Worm (Caenorhabditis elegans) whole organism, L2 larva: ENCODE results near the gene gst-38.

Experiments used
- C34F6.9 ChIP-seq: fragments of 150-350 bp; optimal IDR thresholded peaks from 2 replicates; lab custom pipeline; 2014; ENCODE audit warnings: missing biosample characterization, missing genetic modification characterization
- ZK546.5 ChIP-seq: sonication (generic microtip); optimal IDR thresholded peaks from 2 replicates; lab custom pipeline; 2017; ENCODE audit warnings: missing biosample characterization, missing genetic modification characterization
- alr-1 ChIP-seq: fragments of 150-350 bp; optimal IDR thresholded peaks from 2 replicates; lab custom pipeline; 2014; ENCODE audit warnings: missing biosample characterization, missing genetic modification characterization
- aly-2 ChIP-seq: fragments of 150-350 bp; optimal IDR thresholded peaks from 2 replicates; lab custom pipeline; 2014; ENCODE audit warnings: missing biosample characterization, missing genetic modification characterization
- ama-1 ChIP-seq: fragments of 150-350 bp; optimal IDR thresholded peaks from 2 replicates; lab custom pipeline; 2018; ENCODE audit warnings: inconsistent platforms
- blmp-1 ChIP-seq: sonication (generic microtip); optimal IDR thresholded peaks from 2 replicates; lab custom pipeline; 2017; ENCODE audit warnings: missing genetic modification characterization, mild to moderate bottlenecking, missing compliant biosample characterization, antibody characterized with exemption, moderate library complexity; ENCODE audit not compliant: insufficient read depth
- ceh-16 ChIP-seq: fragments of 150-350 bp; optimal IDR thresholded peaks from 2 replicates; lab custom pipeline; 2014; ENCODE audit warnings: missing biosample characterization, missing genetic modification characterization
- ceh-82 ChIP-seq: fragments of 150-350 bp; optimal IDR thresholded peaks from 2 replicates; lab custom pipeline; 2014; ENCODE audit warnings: missing biosample characterization, missing genetic modification characterization
- crh-2 ChIP-seq: sonication (generic microtip); optimal IDR thresholded peaks from 2 replicates; lab custom pipeline; 2017; ENCODE audit warnings: missing biosample characterization, missing genetic modification characterization
- dmd-4 ChIP-seq: sonication (generic microtip); optimal IDR thresholded peaks from 2 replicates; lab custom pipeline; 2017; ENCODE audit warnings: missing biosample characterization, missing genetic modification characterization
- egl-27 ChIP-seq: sonication (generic microtip); optimal IDR thresholded peaks from 3 replicates; lab custom pipeline; 2017; ENCODE audit warnings: missing biosample characterization, missing genetic modification reagents, missing genetic modification characterization
- elt-1 ChIP-seq: fragments of 150-350 bp; optimal IDR thresholded peaks from 2 replicates; lab custom pipeline; 2014; ENCODE audit warnings: missing biosample characterization, missing genetic modification characterization
- elt-3 ChIP-seq: sonication (generic microtip); optimal IDR thresholded peaks from 2 replicates; lab custom pipeline; 2017; ENCODE audit warnings: missing biosample characterization, missing genetic modification characterization
- fos-1 ChIP-seq: fragments of 150-350 bp; optimal IDR thresholded peaks from 2 replicates; lab custom pipeline; 2014; ENCODE audit warnings: missing biosample characterization, missing genetic modification characterization
- lin-13 ChIP-seq: fragments of 150-350 bp; optimal IDR thresholded peaks from 2 replicates; lab custom pipeline; 2014; ENCODE audit warnings: missing biosample characterization, missing genetic modification reagents, missing genetic modification characterization
- lin-39 ChIP-seq: fragments of 150-350 bp; optimal IDR thresholded peaks from 2 replicates; lab custom pipeline; 2014; ENCODE audit warnings: missing biosample characterization, missing genetic modification reagents, missing genetic modification characterization
- mbf-1 ChIP-seq: sonication (generic microtip); optimal IDR thresholded peaks from 2 replicates; lab custom pipeline; 2017; ENCODE audit warnings: missing biosample characterization, missing genetic modification characterization
- mdl-1 ChIP-seq, 2 experiments: fragments of 150-350 bp in 1 of 2; sonication (generic microtip) in 1 of 2; optimal IDR thresholded peaks; 2 replicates each; lab custom pipeline; 2017; ENCODE audit warnings: missing biosample characterization in 2 of 2, missing genetic modification characterization in 2 of 2
- nhr-12 ChIP-seq: fragments of 150-350 bp; optimal IDR thresholded peaks from 2 replicates; lab custom pipeline; 2014; ENCODE audit warnings: missing biosample characterization, missing genetic modification characterization
- nhr-129 ChIP-seq: fragments of 150-350 bp; optimal IDR thresholded peaks from 2 replicates; lab custom pipeline; 2014; ENCODE audit warnings: missing biosample characterization, missing genetic modification characterization
- nhr-6 ChIP-seq: fragments of 150-350 bp; optimal IDR thresholded peaks from 2 replicates; lab custom pipeline; 2014; ENCODE audit warnings: missing biosample characterization, missing genetic modification characterization
- nhr-77 ChIP-seq: fragments of 150-350 bp; optimal IDR thresholded peaks from 2 replicates; lab custom pipeline; 2014; ENCODE audit warnings: missing biosample characterization, missing genetic modification characterization
- peb-1 ChIP-seq: fragments of 150-350 bp; optimal IDR thresholded peaks from 2 replicates; lab custom pipeline; 2014; ENCODE audit warnings: missing biosample characterization, missing genetic modification characterization
- sem-4 ChIP-seq: fragments of 150-350 bp; optimal IDR thresholded peaks from 2 replicates; lab custom pipeline; 2014; ENCODE audit warnings: missing biosample characterization, missing genetic modification reagents, missing genetic modification characterization
- skn-1 ChIP-seq: sonication (generic microtip); optimal IDR thresholded peaks from 2 replicates; lab custom pipeline; 2017; ENCODE audit warnings: missing biosample characterization, missing genetic modification characterization
- sma-9 ChIP-seq, 2 experiments: fragments of 150-350 bp in 1 of 2; sonication (generic microtip) in 1 of 2; optimal IDR thresholded peaks; 2 replicates each; lab custom pipeline; 2014 to 2016; ENCODE audit warnings: missing genetic modification characterization in 2 of 2, mild to moderate bottlenecking in 1 of 2, missing biosample characterization in 1 of 2, missing compliant biosample characterization in 1 of 2, missing genetic modification reagents in 1 of 2, moderate library complexity in 1 of 2
- snpc-4 ChIP-seq: fragments of 150-350 bp; optimal IDR thresholded peaks from 2 replicates; lab custom pipeline; 2014; ENCODE audit warnings: missing biosample characterization, missing genetic modification characterization
- unc-39 ChIP-seq: fragments of 150-350 bp; optimal IDR thresholded peaks from 2 replicates; lab custom pipeline; 2014; ENCODE audit warnings: missing biosample characterization, missing genetic modification characterization
- unc-55 ChIP-seq: fragments of 150-350 bp; sonication (generic microtip); optimal IDR thresholded peaks from 3 replicates; lab custom pipeline; 2014; ENCODE audit warnings: missing biosample characterization, missing genetic modification reagents, missing genetic modification characterization
- unc-62 ChIP-seq: fragments of 150-350 bp; optimal IDR thresholded peaks from 2 replicates; lab custom pipeline; 2014; ENCODE audit warnings: missing biosample characterization, missing genetic modification reagents, missing genetic modification characterization
- ztf-1 ChIP-seq: fragments of 200-800 bp; sonication (Bioruptor generic); conservative IDR thresholded peaks from 2 replicates; pipeline ENCODE4 v1.3.6; 2022; ENCODE audit warnings: missing genetic modification characterization, missing compliant biosample characterization
- ztf-11 ChIP-seq: sonication (generic microtip); optimal IDR thresholded peaks from 2 replicates; lab custom pipeline; 2017; ENCODE audit warnings: missing biosample characterization, missing genetic modification characterization
- ztf-4 ChIP-seq: fragments of 150-350 bp; optimal IDR thresholded peaks from 2 replicates; lab custom pipeline; 2014; ENCODE audit warnings: missing biosample characterization, missing genetic modification characterization

The gst-38 gene

DNA sequence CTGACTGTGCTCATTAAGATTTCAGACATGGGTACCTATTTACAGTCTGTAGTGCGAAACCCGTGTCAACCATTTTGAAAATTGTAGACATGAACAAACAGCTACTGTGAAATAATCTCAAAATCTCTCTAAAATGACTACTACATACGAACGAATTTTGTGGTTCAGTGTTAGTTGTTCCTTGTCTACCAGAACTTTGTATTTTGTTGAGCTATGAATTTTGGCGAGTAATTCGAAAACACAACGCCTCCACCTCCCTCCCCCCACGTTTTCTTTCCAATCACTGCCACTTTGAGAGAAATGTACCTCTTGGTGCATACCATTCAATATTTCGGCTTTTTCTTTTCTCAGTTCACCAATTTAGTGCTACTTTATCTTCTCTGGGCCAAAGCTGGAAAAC lies 23.2 kb downstream of the gst-38 start, which contains the start of gene T06C12.11:
T06C12.11 (plus strand) TSS at position 301 of the 400 bp plus-strand sequence.
- TF ChIP-seq ceh-82 (tag; lab: Kevin White, UChicago) (no peak), ceh-16 (tag; lab: Kevin White, UChicago) (no peak), skn-1 (tag; lab: Kevin White, UChicago) (no peak), ama-1 (lab: Kevin White, UChicago) (no peak), unc-39 (tag; lab: Kevin White, UChicago) (no peak), alr-1 (no peak), nhr-129 (tag; lab: Kevin White, UChicago) (no peak), C34F6.9 (no peak), lin-13 (GFP tag; lab: Kevin White, UChicago) (no peak), lin-39 (tag; lab: Kevin White, UChicago) (no peak), aly-2 (tag; lab: Kevin White, UChicago) (no peak), crh-2 (tag; lab: Kevin White, UChicago) (no peak), sem-4 (tag; lab: Kevin White, UChicago) (no peak), egl-27 (no peak), unc-62 (GFP tag; lab: Kevin White, UChicago) (no peak), blmp-1 (tag; lab: Kevin White, UChicago) (no peak), nhr-12 (tag; lab: Kevin White, UChicago) (no peak), ZK546.5 (tag; lab: Kevin White, UChicago) (no peak), elt-3 (tag; lab: Kevin White, UChicago) (no peak)

DNA sequence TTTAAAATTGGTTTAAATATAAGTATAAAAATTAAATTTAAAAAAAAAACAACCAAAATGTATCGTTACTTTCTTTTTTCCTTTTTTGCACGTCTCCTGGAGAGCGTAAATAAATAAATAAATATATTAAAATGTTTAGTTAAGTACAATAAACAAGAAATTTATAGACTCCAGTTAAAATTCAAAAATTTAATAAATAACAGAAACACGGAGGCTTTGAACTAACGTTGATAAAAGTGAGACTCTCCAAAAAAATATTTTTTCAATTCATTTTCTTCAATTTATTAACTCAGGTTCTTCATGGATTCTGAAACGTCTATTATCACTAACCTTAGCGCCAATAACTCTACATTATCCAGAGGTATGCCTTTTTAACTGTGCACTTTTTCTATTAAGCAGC lies 24.1 kb downstream of the gst-38 start, which contains the start of gene T06C12.12:
T06C12.12 (plus strand) TSS at position 301 of the 400 bp plus-strand sequence.
- TF ChIP-seq ztf-1 (no peak), ZK546.5 (tag; lab: Kevin White, UChicago) (no peak), ztf-11 (tag; lab: Kevin White, UChicago) (no peak)

DNA sequence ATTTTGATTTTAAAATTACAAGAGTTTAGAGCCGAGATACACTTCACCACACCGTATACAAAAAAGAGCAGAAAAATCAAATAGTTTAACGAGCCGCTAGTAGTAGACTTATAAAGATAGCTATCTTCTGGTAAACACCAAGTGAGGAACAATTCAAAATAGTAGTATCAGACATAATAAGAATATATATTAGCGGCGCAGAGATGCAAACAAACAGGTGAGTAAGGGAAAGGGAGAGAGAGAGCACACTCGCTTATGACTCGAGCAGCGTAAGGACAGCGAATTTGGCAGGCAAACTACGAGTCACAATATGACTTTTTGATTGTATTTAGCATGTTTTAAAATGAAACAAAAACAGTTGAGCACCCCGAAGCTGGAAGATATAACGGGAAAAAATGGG lies 24.6 kb downstream of the gst-38 start:
- TF ChIP-seq snpc-4, result no peak
- TF ChIP-seq elt-1 (tag; lab: Kevin White, UChicago), result no peak
- TF ChIP-seq dmd-4 (tag; lab: Kevin White, UChicago), result no peak
- TF ChIP-seq mdl-1 (tag; optimal IDR thresholded peaks at IDR 0.05; lab: Kevin White, UChicago), result no peak
- peak; percentile 84 for TF ChIP-seq fos-1 (tag; lab: Kevin White, UChicago)
- no peak for TF ChIP-seq mbf-1 (tag; lab: Kevin White, UChicago)
- peak; percentile 10 for TF ChIP-seq sma-9 (GFP tag; optimal IDR thresholded peaks at IDR 0.05; lab: Kevin White, UChicago)
- TF ChIP-seq sma-9 (tag; optimal IDR thresholded peaks at IDR 0.05; lab: Kevin White, UChicago), result no peak

DNA sequence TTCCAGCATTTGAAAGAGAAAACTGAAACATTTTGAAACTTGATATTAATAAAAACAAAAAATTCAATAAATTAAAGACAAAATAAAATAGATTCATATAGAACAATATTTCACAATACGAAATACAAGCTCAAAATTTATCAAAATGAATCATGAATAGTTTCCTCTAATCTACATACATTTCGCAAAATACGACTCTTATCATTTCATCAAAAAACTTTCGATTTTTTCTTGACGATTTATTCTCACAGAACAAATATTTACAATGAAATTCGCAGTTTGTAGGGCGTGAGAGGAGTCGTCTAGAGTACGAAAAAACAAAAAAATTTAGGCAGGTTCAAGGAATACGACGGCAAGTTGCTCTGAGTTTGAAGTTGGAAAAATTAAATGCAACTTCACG lies 25.8 kb downstream of the gst-38 start:
- TF ChIP-seq nhr-12 (tag; lab: Kevin White, UChicago), result no peak
- TF ChIP-seq ztf-11 (tag; lab: Kevin White, UChicago), result no peak
- TF ChIP-seq fos-1 (tag; lab: Kevin White, UChicago), result peak; percentile 88

DNA sequence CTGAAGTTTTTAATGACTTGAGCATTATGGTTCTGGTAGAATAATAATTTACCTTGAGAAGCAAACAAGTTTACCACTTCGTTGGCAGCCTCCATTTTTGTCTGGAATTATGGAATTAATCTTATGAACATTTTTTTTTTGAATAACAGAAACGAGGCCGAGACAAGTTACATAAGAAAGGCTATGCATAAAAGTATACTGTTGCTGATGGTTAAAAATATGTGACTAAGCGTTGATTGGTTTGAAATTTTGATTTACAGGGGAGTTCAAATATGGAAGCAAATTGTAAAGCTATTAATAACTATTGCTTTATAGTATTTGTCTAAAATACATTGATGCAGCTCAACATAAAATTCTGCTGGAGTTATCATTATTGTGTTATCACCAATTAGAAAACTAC lies 27.1 kb downstream of the gst-38 start, which contains the start of gene cgt-1:
cgt-1 (minus strand) TSS at position 101 of the 400 bp plus-strand sequence.
- no peak for TF ChIP-seq nhr-77 (tag; lab: Kevin White, UChicago)
- TF ChIP-seq nhr-12 (tag; lab: Kevin White, UChicago), result no peak
- TF ChIP-seq unc-55, result no peak
- TF ChIP-seq ztf-11 (tag; lab: Kevin White, UChicago), result no peak
- TF ChIP-seq lin-39 (tag; lab: Kevin White, UChicago), result no peak
- no peak for TF ChIP-seq skn-1 (tag; lab: Kevin White, UChicago)
- no peak for TF ChIP-seq nhr-129 (tag; lab: Kevin White, UChicago)
- no peak for TF ChIP-seq ztf-4
- TF ChIP-seq blmp-1 (tag; lab: Kevin White, UChicago), result no peak
- TF ChIP-seq nhr-6 (tag; lab: Kevin White, UChicago), result no peak
- no peak for TF ChIP-seq ceh-82 (tag; lab: Kevin White, UChicago)
- no peak for TF ChIP-seq peb-1 (tag; lab: Kevin White, UChicago)
- TF ChIP-seq sem-4 (tag; lab: Kevin White, UChicago), result no peak
- TF ChIP-seq, all 48 proteins: peak for 0
